Worm (Caenorhabditis elegans) whole organism, L1 larva: ENCODE results near the gene K06B4.4.
A peak's percentile ranks its signal among the peaks of the same experiment; 100 is the strongest.
"Not testable (repeated sequence)": the region's sequence is repeated elsewhere in the genome, so short reads cannot be mapped to it uniquely, and the experiment has no call there.

Source experiments
- C04F5.9 ChIP-seq: sonication (generic microtip); optimal IDR thresholded peaks from 2 replicates; lab custom pipeline; 2016; ENCODE audit warnings: missing genetic modification characterization, missing compliant biosample characterization
- C16A3.4 ChIP-seq: fragments of 150-350 bp; optimal IDR thresholded peaks from 2 replicates; lab custom pipeline; 2014; ENCODE audit warnings: missing biosample characterization, missing genetic modification characterization
- alr-1 ChIP-seq: fragments of 200-800 bp; sonication (Bioruptor generic); optimal IDR thresholded peaks from 2 replicates; lab custom pipeline; 2018; ENCODE audit warnings: borderline replicate concordance, mild to moderate bottlenecking, missing genetic modification characterization, missing compliant biosample characterization
- aly-2 ChIP-seq: fragments of 150-350 bp; optimal IDR thresholded peaks from 2 replicates; lab custom pipeline; 2014; ENCODE audit warnings: missing biosample characterization, missing genetic modification characterization
- ama-1 ChIP-seq: fragments of 150-350 bp; optimal IDR thresholded peaks from 2 replicates; lab custom pipeline; 2014
- blmp-1 ChIP-seq: fragments of 150-350 bp; optimal IDR thresholded peaks from 2 replicates; lab custom pipeline; 2014; ENCODE audit warnings: missing biosample characterization, missing genetic modification characterization
- ceh-63 ChIP-seq: fragments of 200-800 bp; sonication (Bioruptor generic); optimal IDR thresholded peaks from 2 replicates; lab custom pipeline; 2018; ENCODE audit warnings: mild to moderate bottlenecking, missing genetic modification characterization, missing compliant biosample characterization
- ces-1 ChIP-seq: fragments of 150-350 bp; optimal IDR thresholded peaks from 2 replicates; lab custom pipeline; 2014; ENCODE audit warnings: missing biosample characterization, missing genetic modification reagents, missing genetic modification characterization
- dsc-1 ChIP-seq: sonication (generic microtip); optimal IDR thresholded peaks from 2 replicates; lab custom pipeline; 2016; ENCODE audit warnings: mild to moderate bottlenecking, missing genetic modification characterization, missing compliant biosample characterization
- efl-1 ChIP-seq, 4 experiments: fragments of 150-350 bp; optimal IDR thresholded peaks in 3 of 4; peaks in 1 of 4; 1 replicate in 1 of 4; 2 replicates in 3 of 4; lab custom pipeline; 2014; ENCODE audit warnings: missing biosample characterization in 2 of 4, missing genetic modification characterization in 2 of 4, missing genetic modification reagents in 2 of 4
- efl-3 ChIP-seq: fragments of 200-800 bp; sonication (Bioruptor generic); optimal IDR thresholded peaks from 2 replicates; lab custom pipeline; 2018; ENCODE audit warnings: mild to moderate bottlenecking, missing genetic modification characterization, missing compliant biosample characterization
- elt-3 ChIP-seq, 6 experiments: fragments of 150-350 bp in 1 of 6; sonication (generic microtip); optimal IDR thresholded peaks; 2 replicates each; lab custom pipeline; 2017 to 2018; ENCODE audit warnings: missing biosample characterization in 6 of 6, missing genetic modification characterization in 6 of 6, inconsistent platforms in 1 of 6
- fkh-8 ChIP-seq: sonication (generic microtip); optimal IDR thresholded peaks from 2 replicates; lab custom pipeline; 2016; ENCODE audit warnings: mild to moderate bottlenecking, missing genetic modification characterization, missing compliant biosample characterization
- fos-1 ChIP-seq: fragments of 150-350 bp; optimal IDR thresholded peaks from 2 replicates; lab custom pipeline; 2014; ENCODE audit warnings: missing biosample characterization, missing genetic modification characterization
- hlh-4 ChIP-seq: sonication (generic microtip); optimal IDR thresholded peaks from 2 replicates; lab custom pipeline; 2016; ENCODE audit warnings: mild to moderate bottlenecking, missing genetic modification characterization, missing compliant biosample characterization
- irx-1 ChIP-seq: sonication (generic microtip); optimal IDR thresholded peaks from 2 replicates; lab custom pipeline; 2016; ENCODE audit warnings: missing genetic modification characterization, missing compliant biosample characterization
- isw-1 ChIP-seq: fragments of 200-800 bp; sonication (Bioruptor generic); IDR thresholded peaks from 2 replicates; pipeline ENCODE4 v1.3.6; 2022; ENCODE audit warnings: missing genetic modification characterization, missing compliant biosample characterization
- lin-13 ChIP-seq: fragments of 150-350 bp; optimal IDR thresholded peaks from 2 replicates; lab custom pipeline; 2014; ENCODE audit warnings: missing biosample characterization, missing genetic modification reagents, missing genetic modification characterization
- lin-35 ChIP-seq, 2 experiments: fragments of 150-350 bp; optimal IDR thresholded peaks; 2 replicates each; lab custom pipeline; 2014; ENCODE audit warnings: missing biosample characterization in 2 of 2, missing genetic modification characterization in 2 of 2, missing genetic modification reagents in 2 of 2
- lsy-2 ChIP-seq, 2 experiments: fragments of 150-350 bp; optimal IDR thresholded peaks; 2 replicates each; lab custom pipeline; 2014; ENCODE audit warnings: missing biosample characterization in 2 of 2, missing genetic modification characterization in 2 of 2
- mef-2 ChIP-seq: fragments of 150-350 bp; optimal IDR thresholded peaks from 2 replicates; lab custom pipeline; 2014; ENCODE audit warnings: missing biosample characterization, missing genetic modification characterization
- mep-1 ChIP-seq: fragments of 150-350 bp; optimal IDR thresholded peaks from 2 replicates; lab custom pipeline; 2014; ENCODE audit warnings: missing biosample characterization, missing genetic modification characterization
- nhr-12 ChIP-seq: sonication (generic microtip); optimal IDR thresholded peaks from 2 replicates; lab custom pipeline; 2017; ENCODE audit warnings: missing biosample characterization, missing genetic modification characterization
- nhr-20 ChIP-seq: sonication (generic microtip); optimal IDR thresholded peaks from 2 replicates; lab custom pipeline; 2016; ENCODE audit warnings: mild to moderate bottlenecking, missing genetic modification characterization, missing compliant biosample characterization
- nhr-47 ChIP-seq: sonication (generic microtip); optimal IDR thresholded peaks from 2 replicates; lab custom pipeline; 2016; ENCODE audit warnings: mild to moderate bottlenecking, missing genetic modification characterization, moderate library complexity, missing compliant biosample characterization
- nhr-71 ChIP-seq: sonication (generic microtip); optimal IDR thresholded peaks from 2 replicates; lab custom pipeline; 2016; ENCODE audit warnings: mild to moderate bottlenecking, missing genetic modification characterization, moderate library complexity, missing compliant biosample characterization
- nhr-84 ChIP-seq: sonication (generic microtip); optimal IDR thresholded peaks from 2 replicates; lab custom pipeline; 2017; ENCODE audit warnings: missing biosample characterization, missing genetic modification characterization
- nhr-90 ChIP-seq: sonication (generic microtip); optimal IDR thresholded peaks from 2 replicates; lab custom pipeline; 2016; ENCODE audit warnings: mild to moderate bottlenecking, missing genetic modification characterization, missing compliant biosample characterization; ENCODE audit not compliant: poor library complexity
- pag-3 ChIP-seq: sonication (generic microtip); optimal IDR thresholded peaks from 2 replicates; lab custom pipeline; 2017; ENCODE audit warnings: missing genetic modification characterization, mild to moderate bottlenecking, missing compliant biosample characterization, antibody characterized with exemption, borderline replicate concordance; ENCODE audit not compliant: insufficient read depth
- pax-3 ChIP-seq: fragments of 200-800 bp; sonication (Bioruptor generic); optimal IDR thresholded peaks from 2 replicates; lab custom pipeline; 2018; ENCODE audit warnings: mild to moderate bottlenecking, missing genetic modification characterization, moderate library complexity, missing compliant biosample characterization
- pqm-1 ChIP-seq: sonication (generic microtip); optimal IDR thresholded peaks from 3 replicates; lab custom pipeline; 2017; ENCODE audit warnings: missing biosample characterization, missing genetic modification characterization
- snu-23 ChIP-seq: sonication (generic microtip); optimal IDR thresholded peaks from 2 replicates; lab custom pipeline; 2016; ENCODE audit warnings: missing genetic modification characterization, missing compliant biosample characterization
- sox-4 ChIP-seq: sonication (generic microtip); optimal IDR thresholded peaks from 2 replicates; lab custom pipeline; 2016; ENCODE audit warnings: missing genetic modification characterization, missing compliant biosample characterization
- swsn-7 ChIP-seq: sonication (generic microtip); optimal IDR thresholded peaks from 2 replicates; lab custom pipeline; 2016; ENCODE audit warnings: missing genetic modification characterization, missing compliant biosample characterization
- tbx-2 ChIP-seq: sonication (generic microtip); optimal IDR thresholded peaks from 2 replicates; lab custom pipeline; 2016; ENCODE audit warnings: missing genetic modification characterization, missing compliant biosample characterization
- tlp-1 ChIP-seq: fragments of 150-350 bp; optimal IDR thresholded peaks from 2 replicates; lab custom pipeline; 2014; ENCODE audit warnings: missing biosample characterization, missing genetic modification characterization
- unc-62 ChIP-seq: fragments of 150-350 bp; optimal IDR thresholded peaks from 2 replicates; lab custom pipeline; 2014; ENCODE audit warnings: missing biosample characterization, missing genetic modification reagents, missing genetic modification characterization
- unc-86 ChIP-seq: sonication (generic microtip); optimal IDR thresholded peaks from 2 replicates; lab custom pipeline; 2016; ENCODE audit warnings: missing genetic modification characterization, missing compliant biosample characterization
- unc-98 ChIP-seq: fragments of 200-800 bp; sonication (Bioruptor generic); IDR thresholded peaks from 2 replicates; pipeline ENCODE4 v1.3.6; 2022; ENCODE audit warnings: missing genetic modification characterization, missing compliant biosample characterization
- xbp-1 ChIP-seq: sonication (generic microtip); optimal IDR thresholded peaks from 2 replicates; lab custom pipeline; 2016; ENCODE audit warnings: missing genetic modification characterization, missing compliant biosample characterization
- zag-1 ChIP-seq: fragments of 150-350 bp; optimal IDR thresholded peaks from 2 replicates; lab custom pipeline; 2014; ENCODE audit warnings: missing biosample characterization, missing genetic modification characterization
- zip-4 ChIP-seq: fragments of 200-800 bp; sonication (Bioruptor generic); optimal IDR thresholded peaks from 2 replicates; lab custom pipeline; 2018; ENCODE audit warnings: mild to moderate bottlenecking, missing genetic modification characterization, moderate library complexity, missing compliant biosample characterization

The K06B4.4 gene

ce11 chrV:15668200-15668599 is 770 bp upstream of the K06B4.4 start, which contains the start of gene F53E4.1:
Gene F53E4.1, minus strand, starts transcription at chrV:15668300.
- not testable (repeated sequence) for TF ChIP-seq alr-1 (tag; lab: Kevin White, UChicago); fos-1; snu-23
- TF ChIP-seq, all 84 proteins: peak for 0; not testable (repeated sequence) for 84

DNA sequence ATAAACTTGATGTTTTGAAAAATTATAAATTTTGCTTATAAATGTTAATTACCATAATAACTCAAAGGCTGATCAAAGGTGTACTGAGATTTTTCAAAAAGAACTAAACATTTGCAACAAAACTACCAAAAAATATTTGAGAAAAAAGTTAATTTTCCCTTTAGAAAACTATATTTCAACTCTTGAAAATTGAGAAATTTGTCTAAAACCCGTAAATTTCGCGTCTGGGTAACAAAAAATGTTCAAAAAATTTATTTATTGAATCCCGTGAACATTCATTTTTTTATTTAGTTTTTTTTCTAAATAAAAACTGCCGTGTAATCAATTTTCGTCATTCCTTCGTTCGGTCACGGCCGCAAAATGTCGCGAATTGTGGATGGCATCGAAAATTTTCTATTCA is 1.2 kb downstream of the K06B4.4 start, which contains the start of gene K06B4.15:
Gene K06B4.15 (plus strand): TSS at position 301 of the 400 bp plus-strand sequence.
- TF ChIP-seq sox-4; unc-62 (GFP tag; lab: Kevin White, UChicago); zip-4 (GFP tag; lab: Kevin White, UChicago): not testable (repeated sequence)

- TF ChIP-seq elt-3 (tag; optimal IDR thresholded peaks at IDR 0.05; lab: Kevin White, UChicago): no peak
- no peak for TF ChIP-seq pag-3 (tag; lab: Kevin White, UChicago)
- no peak for TF ChIP-seq unc-98 (GFP tag; lab: Robert Waterston, UW)
- TF ChIP-seq C16A3.4: no peak
- TF ChIP-seq nhr-47 (tag; lab: Kevin White, UChicago): no peak
- TF ChIP-seq alr-1 (tag; lab: Kevin White, UChicago): no peak
- no peak for TF ChIP-seq nhr-84
- no peak for TF ChIP-seq ces-1
- TF ChIP-seq aly-2: no peak
- TF ChIP-seq blmp-1 (tag; lab: Kevin White, UChicago): no peak
- no peak for TF ChIP-seq isw-1 (GFP tag; lab: Robert Waterston, UW)
- TF ChIP-seq unc-86 (tag; lab: Kevin White, UChicago): no peak
- no peak for TF ChIP-seq C04F5.9 (tag; lab: Kevin White, UChicago)
- TF ChIP-seq hlh-4 (tag; lab: Kevin White, UChicago): no peak
- no peak for TF ChIP-seq mep-1
- no peak for TF ChIP-seq lsy-2 (tag; optimal IDR thresholded peaks at IDR 0.05; lab: Kevin White, UChicago)
- no peak for TF ChIP-seq fos-1
- TF ChIP-seq, all 84 proteins: peak for 0
Observed at ce11 chrV:15673707-15674106, 4.7 kb downstream of the K06B4.4 start, which contains the start of gene nhr-51. Gene nhr-51, plus strand, starts transcription at chrV:15674007.

DNA sequence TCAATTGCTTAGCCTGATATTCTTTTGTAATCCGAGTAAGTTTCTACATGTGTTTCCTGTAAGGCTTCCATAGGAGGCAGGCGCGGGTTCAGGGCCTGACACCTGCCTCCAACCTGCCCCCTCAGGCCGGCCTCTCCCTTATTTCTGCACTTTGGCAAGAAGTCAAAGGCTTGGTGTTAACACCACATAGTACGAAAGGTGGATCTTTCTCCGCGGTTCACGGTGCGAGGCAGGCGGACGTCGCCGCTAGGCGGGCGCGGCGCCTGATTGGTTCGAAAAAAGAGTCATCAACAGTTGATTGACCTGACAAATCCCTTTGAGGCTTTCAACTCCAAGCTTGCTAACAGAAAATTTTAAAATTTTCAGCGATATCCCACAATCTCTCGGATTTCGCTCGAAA is 5.9 kb downstream of the K06B4.4 start:
- TF ChIP-seq efl-1 (optimal IDR thresholded peaks at IDR 0.05; lab: Kevin White, UChicago): no peak
- TF ChIP-seq efl-1 (GFP tag; optimal IDR thresholded peaks at IDR 0.05 in 1 of 2; lab: Kevin White, UChicago): no peak
- no peak for TF ChIP-seq unc-62 (GFP tag; lab: Kevin White, UChicago)
- no peak for TF ChIP-seq swsn-7 (tag; lab: Kevin White, UChicago)
- TF ChIP-seq nhr-20 (tag; lab: Kevin White, UChicago): no peak

DNA sequence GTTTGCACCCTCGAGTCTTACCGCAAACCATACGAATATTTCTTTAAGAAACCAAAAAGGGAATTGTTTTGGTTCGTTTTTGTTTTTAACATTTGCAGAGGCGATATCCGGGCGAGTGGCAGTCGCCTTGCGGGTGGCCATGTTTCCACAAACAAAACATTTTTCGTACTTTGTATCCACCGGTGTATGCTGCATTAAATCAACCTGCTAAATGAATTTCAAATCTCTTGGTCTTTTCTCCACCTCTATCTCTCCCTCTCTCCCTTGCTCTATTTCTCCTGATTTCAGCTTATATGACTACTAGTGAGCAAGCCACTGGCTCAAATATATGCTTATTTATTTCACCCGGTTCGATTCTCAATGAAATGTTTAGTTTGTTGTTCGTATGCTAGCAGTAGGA is 8.3 kb downstream of the K06B4.4 start, which contains the start of gene nhr-52:
Gene nhr-52 (plus strand): TSS at position 301 of the 400 bp plus-strand sequence.
- TF ChIP-seq nhr-12 (tag; lab: Kevin White, UChicago): no peak
- TF ChIP-seq xbp-1 (tag; lab: Kevin White, UChicago): no peak
- no peak for TF ChIP-seq zag-1
- no peak for TF ChIP-seq lin-35 (GFP tag; optimal IDR thresholded peaks at IDR 0.05; lab: Kevin White, UChicago)
- no peak for TF ChIP-seq pqm-1 (tag; lab: Kevin White, UChicago)
- TF ChIP-seq efl-3 (GFP tag; lab: Kevin White, UChicago): no peak
- no peak for TF ChIP-seq zip-4 (GFP tag; lab: Kevin White, UChicago)
- TF ChIP-seq hlh-4 (tag; lab: Kevin White, UChicago): no peak
- TF ChIP-seq unc-62 (GFP tag; lab: Kevin White, UChicago): no peak
- TF ChIP-seq swsn-7 (tag; lab: Kevin White, UChicago): no peak
- TF ChIP-seq, all 84 proteins: peak for 0

- TF ChIP-seq lin-13 (GFP tag; lab: Kevin White, UChicago) (no peak), ama-1 (lab: Kevin White, UChicago) (no peak), fkh-8 (tag; lab: Kevin White, UChicago) (peak; percentile 66), tbx-2 (no peak), nhr-71 (peak; percentile 17), pax-3 (tag; lab: Kevin White, UChicago) (peak; percentile 80), tlp-1 (tag; lab: Kevin White, UChicago) (no peak), ceh-63 (GFP tag; lab: Kevin White, UChicago) (no peak), dsc-1 (peak; percentile 98), sox-4 (peak; percentile 58), mef-2 (tag; lab: Kevin White, UChicago) (no peak), nhr-90 (no peak), nhr-84 (no peak), blmp-1 (tag; lab: Kevin White, UChicago) (no peak), mep-1 (no peak), snu-23 (no peak), irx-1 (tag; lab: Kevin White, UChicago) (no peak), nhr-47 (tag; lab: Kevin White, UChicago) (peak; percentile 49), nhr-12 (tag; lab: Kevin White, UChicago) (no peak)
Observed at ce11 chrV:15685599-15685998, 16.6 kb downstream of the K06B4.4 start, which contains the start of gene nhr-196. Gene nhr-196, plus strand, starts transcription at chrV:15685716.
